Fruit fly (Drosophila melanogaster) whole organism, embryonic: Measurements from ENCODE around the gene Mst89B.

Source experiments
- Doc3 ChIP-seq: fragments of 200-800 bp; sonication (Bioruptor generic); IDR thresholded peaks from 3 replicates; pipeline ENCODE4 v1.3.6; 2022; ENCODE audit warnings: missing biosample characterization, missing genetic modification characterization; ENCODE audit not compliant: partially characterized antibody
- Sox100B ChIP-seq: fragments of 200-800 bp; sonication (Bioruptor generic); optimal IDR thresholded peaks from 3 replicates; lab custom pipeline; 2018; ENCODE audit warnings: missing biosample characterization, mild to moderate bottlenecking, missing genetic modification characterization
- jumu ChIP-seq: fragments of 200-800 bp; sonication (Bioruptor generic); optimal IDR thresholded peaks from 3 replicates; lab custom pipeline; 2016; ENCODE audit warnings: missing biosample characterization, missing genetic modification characterization
- kay ChIP-seq: fragments of 200-800 bp; sonication (Bioruptor generic); optimal IDR thresholded peaks from 2 replicates; lab custom pipeline; 2016; ENCODE audit warnings: missing biosample characterization, missing genetic modification characterization
- nmo ChIP-seq: fragments of 200-800 bp; sonication (Bioruptor generic); optimal IDR thresholded peaks from 2 replicates; lab custom pipeline; 2018; ENCODE audit warnings: missing biosample characterization, mild to moderate bottlenecking, missing genetic modification characterization, moderate library complexity
- tup ChIP-seq: fragments of 200-800 bp; sonication (Bioruptor generic); optimal IDR thresholded peaks from 2 replicates; lab custom pipeline; 2016; ENCODE audit warnings: missing biosample characterization, mild to moderate bottlenecking, missing genetic modification characterization, moderate library complexity
- vfl ChIP-seq: fragments of 200-800 bp; sonication (Bioruptor generic); optimal IDR thresholded peaks from 2 replicates; lab custom pipeline; 2016; ENCODE audit warnings: missing biosample characterization, missing genetic modification characterization
- zfh2 ChIP-seq: fragments of 200-800 bp; sonication (Bioruptor generic); optimal IDR thresholded peaks from 2 replicates; lab custom pipeline; 2016; ENCODE audit warnings: missing biosample characterization, missing genetic modification characterization

DNA sequence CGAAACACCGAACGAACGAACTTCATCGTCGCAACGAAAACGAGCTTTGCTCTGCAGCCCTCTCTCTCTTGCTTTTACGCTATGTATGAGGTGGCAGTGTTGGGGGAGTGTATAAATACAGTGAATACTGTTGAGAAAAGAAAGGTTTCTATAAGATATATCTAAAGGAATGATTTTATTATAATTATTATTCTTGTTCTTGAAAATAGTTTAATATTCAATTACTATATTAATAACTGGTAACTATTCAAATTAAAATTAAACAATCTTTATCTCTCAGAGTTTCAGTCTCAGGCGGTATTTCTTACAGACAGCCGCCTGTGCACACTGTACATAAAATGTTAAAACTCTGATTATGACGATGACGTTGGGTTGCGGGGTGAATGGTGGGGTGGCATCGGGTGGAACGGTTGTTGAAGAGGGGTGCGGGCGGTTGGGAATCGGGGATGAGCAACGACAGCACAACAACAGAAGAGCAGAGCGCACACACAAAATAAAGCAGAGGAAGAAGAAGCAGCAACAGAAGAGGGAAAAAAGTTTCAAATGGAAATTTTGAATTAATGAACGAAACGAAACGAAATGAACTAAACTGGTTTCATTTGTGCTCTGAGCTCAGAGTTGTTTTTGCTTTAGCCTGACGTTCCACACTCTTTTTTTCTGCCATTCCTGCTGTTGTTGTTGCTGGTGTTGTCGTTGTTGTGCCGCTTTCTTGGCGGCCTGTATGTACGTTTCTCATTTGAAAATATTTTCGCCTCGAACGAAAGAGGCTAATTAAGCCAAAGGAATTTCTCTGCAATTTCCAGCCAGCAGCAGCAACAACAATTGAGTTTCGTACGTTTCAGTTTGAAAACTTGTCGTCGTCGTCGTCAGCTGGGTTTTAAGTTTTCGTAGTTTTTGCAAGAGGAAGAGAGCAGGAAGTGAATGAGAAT lies 29.8 kb upstream of the Mst89B start:
- TF ChIP-seq tup (GFP tag; lab: Kevin White, UChicago) = peak; percentile 87
- TF ChIP-seq zfh2 = peak; percentile 84
- peak; percentile 99 for TF ChIP-seq nmo (GFP tag; lab: Kevin White, UChicago)
- peak; percentile 78 for TF ChIP-seq jumu (GFP tag; lab: Kevin White, UChicago)
- TF ChIP-seq vfl (GFP tag; lab: Kevin White, UChicago) = peak; percentile 83
- TF ChIP-seq Sox100B = peak; percentile 98
- peak; percentile 98 for TF ChIP-seq kay (GFP tag; lab: Kevin White, UChicago)
- no peak for TF ChIP-seq Doc3 (GFP tag; lab: Robert Waterston, UW)
